Fruit fly (Drosophila melanogaster) whole organism, wandering third instar larva: ENCODE measurements around the gene Traf6.

Experiments
- CG32264 ChIP-seq: fragments of 200-800 bp; sonication (Bioruptor generic); optimal IDR thresholded peaks from 2 replicates; lab custom pipeline; 2016; ENCODE audit warnings: missing biosample characterization, missing genetic modification characterization
- CrebA ChIP-seq: fragments of 200-800 bp; sonication (Bioruptor generic); optimal IDR thresholded peaks from 2 replicates; lab custom pipeline; 2016; ENCODE audit warnings: missing biosample characterization, mild to moderate bottlenecking, missing genetic modification characterization, borderline replicate concordance
- Dfd ChIP-seq: fragments of >200 bp; optimal IDR thresholded peaks from 2 replicates; lab custom pipeline; 2017; ENCODE audit warnings: missing biosample characterization, missing genetic modification characterization
- Dif ChIP-seq: fragments of 200-275, 200-300 bp; sonication (Bioruptor generic); optimal IDR thresholded peaks from 2 replicates; lab custom pipeline; 2018; ENCODE audit warnings: missing biosample characterization, missing genetic modification characterization; ENCODE audit not compliant: partially characterized antibody
- GATAd ChIP-seq: sonication (Bioruptor generic); optimal IDR thresholded peaks from 2 replicates; lab custom pipeline; 2016; ENCODE audit warnings: missing biosample characterization, missing genetic modification characterization
- HLH106 ChIP-seq: fragments of 200-800 bp; optimal IDR thresholded peaks from 3 replicates; lab custom pipeline; 2019; ENCODE audit warnings: missing biosample characterization, mild to moderate bottlenecking, missing genetic modification characterization, moderate library complexity
- Hnf4 ChIP-seq: fragments of 200-800 bp; sonication (Bioruptor generic); optimal IDR thresholded peaks from 2 replicates; lab custom pipeline; 2016; ENCODE audit warnings: missing biosample characterization, mild to moderate bottlenecking, missing genetic modification characterization
- Hr78 ChIP-seq: fragments of >200 bp; optimal IDR thresholded peaks from 2 replicates; lab custom pipeline; 2017; ENCODE audit warnings: missing biosample characterization, missing genetic modification characterization
- Hr83 ChIP-seq: fragments of 200-300 bp; sonication (Bioruptor generic); optimal IDR thresholded peaks from 2 replicates; lab custom pipeline; 2016; ENCODE audit warnings: missing biosample characterization, mild to moderate bottlenecking, missing genetic modification characterization, moderate library complexity; ENCODE audit not compliant: poor library complexity, severe bottlenecking
- Jra ChIP-seq: sonication (Bioruptor generic); optimal IDR thresholded peaks from 2 replicates; lab custom pipeline; 2016; ENCODE audit warnings: missing biosample characterization, missing genetic modification characterization
- Mio ChIP-seq: sonication (Bioruptor generic); optimal IDR thresholded peaks from 2 replicates; lab custom pipeline; 2016; ENCODE audit warnings: missing biosample characterization, missing genetic modification characterization
- OdsH ChIP-seq: fragments of 200-800 bp; sonication (Bioruptor generic); optimal IDR thresholded peaks from 2 replicates; lab custom pipeline; 2016; ENCODE audit warnings: missing biosample characterization, mild to moderate bottlenecking, missing genetic modification characterization
- Rel ChIP-seq, 2 experiments: fragments of 200-800 bp; sonication (Bioruptor generic) in 1 of 2; optimal IDR thresholded peaks; 2 replicates in 1 of 2; 3 replicates in 1 of 2; lab custom pipeline; 2016 to 2019; ENCODE audit warnings: mild to moderate bottlenecking in 2 of 2, missing biosample characterization in 2 of 2, missing genetic modification characterization in 2 of 2, moderate library complexity in 1 of 2
- Sp1 ChIP-seq: fragments of 200-800 bp; sonication (Bioruptor generic); optimal IDR thresholded peaks from 3 replicates; lab custom pipeline; 2019; ENCODE audit warnings: missing biosample characterization, mild to moderate bottlenecking, missing genetic modification characterization, moderate library complexity
- Vsx2 ChIP-seq: fragments of 200-300, 225-300 bp; sonication (Bioruptor generic); optimal IDR thresholded peaks from 2 replicates; lab custom pipeline; 2018; ENCODE audit warnings: missing biosample characterization, missing genetic modification characterization; ENCODE audit not compliant: partially characterized antibody
- br ChIP-seq: fragments of 200-800 bp; sonication (Bioruptor generic); optimal IDR thresholded peaks from 2 replicates; lab custom pipeline; 2016; ENCODE audit warnings: missing biosample characterization, missing genetic modification characterization
- brk ChIP-seq: fragments of 200-800 bp; sonication (Bioruptor generic); optimal IDR thresholded peaks from 2 replicates; lab custom pipeline; 2016; ENCODE audit warnings: missing biosample characterization, mild to moderate bottlenecking, missing genetic modification characterization
- dl ChIP-seq, 2 experiments: fragments of 175-275, 200-275 bp in 1 of 2; fragments of 200-275 bp in 1 of 2; sonication (Bioruptor generic); optimal IDR thresholded peaks; lab custom pipeline; 2018; ENCODE audit warnings: mild to moderate bottlenecking in 2 of 2, missing biosample characterization in 2 of 2, missing genetic modification characterization in 2 of 2, moderate library complexity in 2 of 2; ENCODE audit not compliant: partially characterized antibody in 2 of 2, insufficient read depth in 1 of 2
- dmrt93B ChIP-seq: fragments of 200-800 bp; sonication (Bioruptor generic); optimal IDR thresholded peaks from 2 replicates; lab custom pipeline; 2018; ENCODE audit warnings: missing biosample characterization, mild to moderate bottlenecking, missing genetic modification characterization
- dsf ChIP-seq: sonication (Bioruptor generic); optimal IDR thresholded peaks from 2 replicates; lab custom pipeline; 2016; ENCODE audit warnings: missing biosample characterization, missing genetic modification characterization, borderline replicate concordance
- ey ChIP-seq: fragments of 200-800 bp; sonication (Bioruptor generic); optimal IDR thresholded peaks from 2 replicates; lab custom pipeline; 2016; ENCODE audit warnings: missing biosample characterization, missing genetic modification characterization
- foxo ChIP-seq, 2 experiments: fragments of 200-800 bp; sonication (Bioruptor generic); optimal IDR thresholded peaks; 2 replicates in 1 of 2; 3 replicates in 1 of 2; lab custom pipeline; 2016 to 2017; ENCODE audit warnings: missing biosample characterization in 2 of 2, missing genetic modification characterization in 2 of 2
- fru ChIP-seq: fragments of 200-800 bp; sonication (Bioruptor generic); optimal IDR thresholded peaks from 3 replicates; lab custom pipeline; 2016; ENCODE audit warnings: missing biosample characterization, mild to moderate bottlenecking, missing genetic modification characterization
- h ChIP-seq: fragments of 200-800 bp; sonication (Bioruptor generic); optimal IDR thresholded peaks from 3 replicates; lab custom pipeline; 2016; ENCODE audit warnings: missing biosample characterization, mild to moderate bottlenecking, missing genetic modification characterization
- jim ChIP-seq: fragments of 175-275, 200-325 bp; sonication (Bioruptor generic); optimal IDR thresholded peaks from 2 replicates; lab custom pipeline; 2016; ENCODE audit warnings: missing biosample characterization, mild to moderate bottlenecking, missing genetic modification characterization
- lola ChIP-seq: fragments of >200 bp; optimal IDR thresholded peaks from 2 replicates; lab custom pipeline; 2017; ENCODE audit warnings: missing biosample characterization, missing genetic modification characterization
- pan ChIP-seq: fragments of >200 bp; optimal IDR thresholded peaks from 2 replicates; lab custom pipeline; 2017
- rgr ChIP-seq: fragments of 200-800 bp; sonication (Bioruptor generic); optimal IDR thresholded peaks from 3 replicates; lab custom pipeline; 2016; ENCODE audit warnings: missing biosample characterization, mild to moderate bottlenecking, missing genetic modification characterization
- sv ChIP-seq: fragments of 200-800 bp; sonication (Bioruptor generic); optimal IDR thresholded peaks from 3 replicates; lab custom pipeline; 2016; ENCODE audit warnings: missing biosample characterization, missing genetic modification characterization
- tai ChIP-seq: sonication (Bioruptor generic); optimal IDR thresholded peaks from 2 replicates; lab custom pipeline; 2016; ENCODE audit warnings: missing biosample characterization, missing genetic modification characterization
- usp ChIP-seq: fragments of >200 bp; optimal IDR thresholded peaks from 2 replicates; lab custom pipeline; 2017; ENCODE audit warnings: missing biosample characterization, missing genetic modification characterization

The Traf6 gene

DNA sequence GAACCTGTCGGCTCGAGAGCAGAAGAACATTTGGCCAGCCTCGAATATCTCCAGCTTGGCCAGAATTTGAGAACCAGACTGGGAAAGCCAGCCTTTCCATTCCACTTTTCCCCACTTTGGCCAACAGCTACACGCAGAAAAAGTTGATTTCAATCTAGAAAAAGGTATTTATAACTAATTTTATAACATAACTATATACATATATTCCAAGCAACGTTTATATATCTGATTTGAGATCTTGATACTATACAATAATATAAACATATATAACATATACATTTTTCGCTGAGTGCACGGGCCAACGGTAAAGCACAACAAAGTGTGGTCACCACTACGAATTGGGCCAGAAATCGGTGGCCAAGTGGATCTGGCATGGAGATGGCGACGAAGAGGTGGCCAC lies 6.3 kb upstream of the Traf6 start:
- TF ChIP-seq CG32264 (no peak), sv (GFP tag; lab: Kevin White, UChicago) (no peak), h (GFP tag; lab: Kevin White, UChicago) (no peak), pan (no peak), dl (GFP tag; optimal IDR thresholded peaks at IDR 0.05; lab: Kevin White, UChicago; ENCODE audit: insufficient read depth in 1 of 2, partially characterized antibody in 2 of 2) (no peak)

DNA sequence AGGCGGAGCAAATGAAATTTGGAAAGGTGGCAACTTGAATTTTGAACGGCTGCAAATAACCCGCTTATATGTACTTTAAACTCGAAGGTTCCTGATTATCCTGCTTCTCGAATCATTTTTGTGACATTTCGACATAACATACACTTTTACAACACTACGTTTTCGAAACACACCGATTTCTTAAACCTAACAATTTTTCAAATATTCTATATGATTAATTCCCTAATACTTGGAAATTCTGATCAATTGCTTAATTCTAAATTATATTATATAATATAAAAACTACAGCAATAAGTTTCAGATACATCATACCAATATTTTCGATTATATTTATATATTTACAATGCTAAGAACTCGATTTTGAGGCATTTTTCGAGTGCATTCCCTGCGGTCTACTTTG lies 5.5 kb upstream of the Traf6 start, which contains the start of gene CG10761:
Gene CG10761 (minus strand): TSS at position 101 of the 400 bp plus-strand sequence.
- TF ChIP-seq dmrt93B (GFP tag; lab: Kevin White, UChicago) (no peak), CG32264 (no peak), jim (GFP tag; lab: Kevin White, UChicago) (no peak), rgr (no peak), Jra (GFP tag; lab: Kevin White, UChicago) (no peak), Hr78 (GFP tag; lab: Kevin White, UChicago) (no peak), CrebA (no peak), br (GFP tag; lab: Kevin White, UChicago) (no peak), usp (GFP tag; lab: Kevin White, UChicago) (no peak), OdsH (GFP tag; lab: Kevin White, UChicago) (no peak), Dif (no peak), Sp1 (GFP tag; lab: Kevin White, UChicago) (no peak), Rel (GFP tag; optimal IDR thresholded peaks at IDR 0.05; lab: Kevin White, UChicago) (no peak), Rel (tag; optimal IDR thresholded peaks at IDR 0.05; lab: Kevin White, UChicago) (no peak), Vsx2 (GFP tag; lab: Kevin White, UChicago) (no peak), Hnf4 (GFP tag; lab: Kevin White, UChicago) (no peak), fru (GFP tag; lab: Kevin White, UChicago) (no peak), GATAd (GFP tag; lab: Kevin White, UChicago) (no peak), dsf (no peak)

dm6 chrX:8159754-8160153 lies 2.6 kb upstream of the Traf6 start, which contains the start of gene CG15337:
Gene CG15337 (plus strand): TSS chrX:8160054.
- no peak for TF ChIP-seq OdsH (GFP tag; lab: Kevin White, UChicago)

DNA sequence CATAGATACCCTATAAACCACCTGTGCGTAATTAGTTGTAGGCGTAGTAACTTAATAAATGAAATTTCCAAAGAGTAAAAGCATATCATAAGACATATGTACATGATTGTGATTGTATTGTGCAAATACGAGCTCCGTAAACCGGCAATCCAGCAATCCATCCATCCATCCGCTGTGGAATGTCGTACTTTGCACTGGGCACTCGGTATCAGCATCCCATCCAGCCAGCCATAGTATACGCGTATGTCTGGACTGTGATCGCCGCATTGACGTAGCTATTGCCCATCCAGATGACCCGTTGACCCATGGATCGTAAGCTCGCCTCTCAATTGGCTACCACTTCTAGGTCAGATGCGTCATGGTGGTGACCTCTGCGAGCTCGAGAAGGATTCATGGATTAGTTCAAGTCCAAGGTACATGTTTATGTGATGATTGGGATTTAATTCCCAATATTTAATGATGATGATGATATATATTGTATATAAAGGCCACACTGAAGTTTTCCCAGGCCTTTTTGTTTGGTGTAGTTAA lies 1.8 kb upstream of the Traf6 start:
- TF ChIP-seq sv (GFP tag; lab: Kevin White, UChicago) (no peak), foxo (GFP tag; optimal IDR thresholded peaks at IDR 0.05; lab: Kevin White, UChicago) (no peak), usp (GFP tag; lab: Kevin White, UChicago) (no peak), Hr83 (no peak), pan (no peak), Mio (GFP tag; lab: Kevin White, UChicago) (no peak), Dfd (no peak), Sp1 (GFP tag; lab: Kevin White, UChicago) (no peak), Hr78 (GFP tag; lab: Kevin White, UChicago) (no peak), lola (GFP tag; lab: Kevin White, UChicago) (no peak), HLH106 (tag; lab: Kevin White, UChicago) (no peak), br (GFP tag; lab: Kevin White, UChicago) (no peak), Rel (GFP tag; optimal IDR thresholded peaks at IDR 0.05; lab: Kevin White, UChicago) (no peak), Rel (tag; optimal IDR thresholded peaks at IDR 0.05; lab: Kevin White, UChicago) (no peak), brk (GFP tag; lab: Kevin White, UChicago) (no peak), fru (GFP tag; lab: Kevin White, UChicago) (no peak), Jra (GFP tag; lab: Kevin White, UChicago) (no peak), tai (GFP tag; lab: Kevin White, UChicago) (no peak), jim (GFP tag; lab: Kevin White, UChicago) (no peak)
- TF ChIP-seq, all 38 proteins: peak for 0

- TF ChIP-seq GATAd (GFP tag; lab: Kevin White, UChicago): peak; percentile 5
- TF ChIP-seq Rel (GFP tag; optimal IDR thresholded peaks at IDR 0.05; lab: Kevin White, UChicago): no peak
- peak; percentile 72 for TF ChIP-seq Rel (tag; optimal IDR thresholded peaks at IDR 0.05; lab: Kevin White, UChicago)
- TF ChIP-seq pan: no peak
- TF ChIP-seq ey: no peak
- no peak for TF ChIP-seq Vsx2 (GFP tag; lab: Kevin White, UChicago)
Measured at dm6 chrX:8152718-8153117, 4.5 kb downstream of the Traf6 start, which contains the start of gene CG18262. Gene CG18262 (plus strand): TSS chrX:8152948.
